Worm (Caenorhabditis elegans) whole organism, L1 larva: ENCODE results near the gene rpy-1.

Source experiments
- ama-1 ChIP-seq: fragments of 150-350 bp; optimal IDR thresholded peaks from 2 replicates; lab custom pipeline; 2014
- fkh-10 ChIP-seq: sonication (generic microtip); optimal IDR thresholded peaks from 2 replicates; lab custom pipeline; 2017; ENCODE audit warnings: missing biosample characterization, missing genetic modification reagents, missing genetic modification characterization
- fos-1 ChIP-seq: fragments of 150-350 bp; optimal IDR thresholded peaks from 2 replicates; lab custom pipeline; 2014; ENCODE audit warnings: missing biosample characterization, missing genetic modification characterization
- hlh-4 ChIP-seq: sonication (generic microtip); optimal IDR thresholded peaks from 2 replicates; lab custom pipeline; 2016; ENCODE audit warnings: mild to moderate bottlenecking, missing genetic modification characterization, missing compliant biosample characterization
- nhr-28 ChIP-seq: fragments of 150-350 bp; optimal IDR thresholded peaks from 2 replicates; lab custom pipeline; 2014; ENCODE audit warnings: missing biosample characterization, missing genetic modification characterization
- nhr-77 ChIP-seq: fragments of 150-350 bp; optimal IDR thresholded peaks from 2 replicates; lab custom pipeline; 2014; ENCODE audit warnings: missing biosample characterization, missing genetic modification characterization
- pax-3 ChIP-seq: fragments of 200-800 bp; sonication (Bioruptor generic); optimal IDR thresholded peaks from 2 replicates; lab custom pipeline; 2018; ENCODE audit warnings: mild to moderate bottlenecking, missing genetic modification characterization, moderate library complexity, missing compliant biosample characterization
- snpc-4 ChIP-seq: fragments of 150-350 bp; optimal IDR thresholded peaks from 2 replicates; lab custom pipeline; 2014; ENCODE audit warnings: missing biosample characterization, missing genetic modification characterization
- xbp-1 ChIP-seq: sonication (generic microtip); optimal IDR thresholded peaks from 2 replicates; lab custom pipeline; 2016; ENCODE audit warnings: missing genetic modification characterization, missing compliant biosample characterization

DNA sequence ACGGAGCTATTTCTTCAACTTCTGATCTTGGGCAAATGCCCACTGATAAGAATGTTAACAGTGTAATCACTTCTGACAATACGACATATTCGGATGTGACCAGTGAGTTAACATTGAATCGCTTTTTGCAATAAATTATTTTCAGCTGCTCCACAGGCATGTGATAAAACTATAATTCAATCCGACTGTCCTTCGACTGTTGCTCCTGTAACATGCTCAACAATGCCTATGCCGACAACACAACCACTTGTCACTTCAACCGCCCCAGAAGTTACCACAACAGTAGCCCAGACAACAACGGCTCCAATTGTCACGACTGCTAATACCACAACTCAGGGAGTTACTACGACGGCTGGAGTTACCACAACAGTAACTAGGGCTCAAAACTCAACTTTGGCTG lies 37.9 kb downstream of the rpy-1 start:
- TF ChIP-seq ama-1 (lab: Kevin White, UChicago): no peak
- TF ChIP-seq hlh-4 (tag; lab: Kevin White, UChicago): no peak
- no peak for TF ChIP-seq fos-1 (tag; lab: Kevin White, UChicago)
- no peak for TF ChIP-seq xbp-1 (tag; lab: Kevin White, UChicago)
- no peak for TF ChIP-seq nhr-77 (tag; lab: Kevin White, UChicago)
- TF ChIP-seq nhr-28 (tag; lab: Kevin White, UChicago): no peak
- no peak for TF ChIP-seq fkh-10
- TF ChIP-seq pax-3 (tag; lab: Kevin White, UChicago): no peak
- no peak for TF ChIP-seq snpc-4 (tag; lab: Kevin White, UChicago)
